Worm (Caenorhabditis elegans) whole organism, mixed stage, embryonic: ENCODE results near the gene C42D8.9.

Experiments used
- M03D4.4 ChIP-seq: sonication (generic microtip); optimal IDR thresholded peaks from 2 replicates; lab custom pipeline; 2017; ENCODE audit warnings: mild to moderate bottlenecking, missing genetic modification characterization, missing compliant biosample characterization
- bed-3 ChIP-seq: fragments of 200-800 bp; sonication (Bioruptor generic); optimal IDR thresholded peaks from 3 replicates; lab custom pipeline; 2018; ENCODE audit warnings: mild to moderate bottlenecking, missing genetic modification characterization, moderate library complexity, missing compliant biosample characterization
- blmp-1 ChIP-seq: fragments of 150-350 bp; optimal IDR thresholded peaks from 2 replicates; lab custom pipeline; 2014; ENCODE audit warnings: missing biosample characterization, missing genetic modification characterization
- ceh-39 ChIP-seq: fragments of 150-350 bp; optimal IDR thresholded peaks from 2 replicates; lab custom pipeline; 2014; ENCODE audit warnings: missing biosample characterization, missing genetic modification characterization
- ceh-43 ChIP-seq: fragments of 200-800 bp; sonication (Bioruptor generic); optimal IDR thresholded peaks from 2 replicates; lab custom pipeline; 2018; ENCODE audit warnings: mild to moderate bottlenecking, missing genetic modification characterization, moderate library complexity, missing compliant biosample characterization
- ceh-83 ChIP-seq: fragments of 200-800 bp; sonication (Bioruptor generic); optimal IDR thresholded peaks from 2 replicates; lab custom pipeline; 2018; ENCODE audit warnings: mild to moderate bottlenecking, missing genetic modification characterization, missing compliant biosample characterization
- ces-1 ChIP-seq: fragments of 150-350 bp; optimal IDR thresholded peaks from 2 replicates; lab custom pipeline; 2014; ENCODE audit warnings: missing biosample characterization, missing genetic modification reagents, missing genetic modification characterization
- cnd-1 ChIP-seq: fragments of 200-800 bp; sonication (Bioruptor generic); optimal IDR thresholded peaks from 2 replicates; lab custom pipeline; 2018; ENCODE audit warnings: mild to moderate bottlenecking, missing genetic modification characterization, missing compliant biosample characterization
- drap-1 ChIP-seq: fragments of 200-800 bp; sonication (Bioruptor generic); optimal IDR thresholded peaks from 3 replicates; lab custom pipeline; 2018; ENCODE audit warnings: mild to moderate bottlenecking, missing genetic modification characterization, missing compliant biosample characterization
- elt-1 ChIP-seq: sonication (generic microtip); optimal IDR thresholded peaks from 2 replicates; lab custom pipeline; 2017; ENCODE audit warnings: missing genetic modification characterization, mild to moderate bottlenecking, missing compliant biosample characterization, antibody characterized with exemption, moderate library complexity, borderline replicate concordance; ENCODE audit not compliant: insufficient read depth
- elt-3 ChIP-seq: fragments of 150-350 bp; optimal IDR thresholded peaks from 2 replicates; lab custom pipeline; 2014; ENCODE audit warnings: missing biosample characterization, missing genetic modification characterization
- flh-1 ChIP-seq: fragments of 200-800 bp; sonication (Bioruptor generic); optimal IDR thresholded peaks from 2 replicates; lab custom pipeline; 2018; ENCODE audit warnings: mild to moderate bottlenecking, missing genetic modification characterization, moderate library complexity, missing compliant biosample characterization
- ham-2 ChIP-seq: fragments of 200-800 bp; sonication (Bioruptor generic); optimal IDR thresholded peaks from 2 replicates; lab custom pipeline; 2018; ENCODE audit warnings: mild to moderate bottlenecking, missing genetic modification characterization, missing compliant biosample characterization
- hlh-1 ChIP-seq: fragments of 150-350 bp; optimal IDR thresholded peaks from 2 replicates; lab custom pipeline; 2014; ENCODE audit warnings: missing biosample characterization, missing genetic modification reagents, missing genetic modification characterization
- lin-13 ChIP-seq: fragments of 150-350 bp; optimal IDR thresholded peaks from 2 replicates; lab custom pipeline; 2014; ENCODE audit warnings: missing biosample characterization, missing genetic modification characterization
- lin-32 ChIP-seq: fragments of 200-800 bp; sonication (Bioruptor generic); optimal IDR thresholded peaks from 2 replicates; lab custom pipeline; 2018; ENCODE audit warnings: mild to moderate bottlenecking, missing genetic modification characterization, missing compliant biosample characterization
- lsy-2 ChIP-seq: fragments of 150-350 bp; optimal IDR thresholded peaks from 2 replicates; lab custom pipeline; 2014; ENCODE audit warnings: missing biosample characterization, missing genetic modification characterization
- mab-5 ChIP-seq: fragments of 150-350 bp; optimal IDR thresholded peaks from 2 replicates; lab custom pipeline; 2014; ENCODE audit warnings: missing biosample characterization, missing genetic modification characterization
- mep-1 ChIP-seq: fragments of 150-350 bp; optimal IDR thresholded peaks from 2 replicates; lab custom pipeline; 2017; ENCODE audit warnings: missing biosample characterization, missing genetic modification reagents, missing genetic modification characterization, inconsistent platforms
- mls-2 ChIP-seq: sonication (generic microtip); optimal IDR thresholded peaks from 2 replicates; lab custom pipeline; 2016; ENCODE audit warnings: mild to moderate bottlenecking, missing genetic modification characterization, moderate library complexity, missing compliant biosample characterization
- nhr-12 ChIP-seq: fragments of 150-350 bp; optimal IDR thresholded peaks from 2 replicates; lab custom pipeline; 2014; ENCODE audit warnings: missing biosample characterization, missing genetic modification characterization
- nhr-2 ChIP-seq: fragments of 150-350 bp; optimal IDR thresholded peaks from 2 replicates; lab custom pipeline; 2014; ENCODE audit warnings: missing biosample characterization, missing genetic modification characterization
- nhr-237 ChIP-seq: fragments of 150-350 bp; optimal IDR thresholded peaks from 2 replicates; lab custom pipeline; 2014; ENCODE audit warnings: missing biosample characterization, missing genetic modification characterization
- nhr-28 ChIP-seq: fragments of 150-350 bp; optimal IDR thresholded peaks from 2 replicates; lab custom pipeline; 2014; ENCODE audit warnings: missing biosample characterization, missing genetic modification characterization
- nhr-76 ChIP-seq: sonication (generic microtip); optimal IDR thresholded peaks from 2 replicates; lab custom pipeline; 2017; ENCODE audit warnings: missing biosample characterization, missing genetic modification characterization
- pha-4 ChIP-seq: fragments of 150-350 bp; optimal IDR thresholded peaks from 2 replicates; lab custom pipeline; 2018; ENCODE audit warnings: missing biosample characterization, missing genetic modification reagents, missing genetic modification characterization
- snpc-4 ChIP-seq: fragments of 150-350 bp; optimal IDR thresholded peaks from 2 replicates; lab custom pipeline; 2014; ENCODE audit warnings: missing biosample characterization, missing genetic modification characterization
- sptf-1 ChIP-seq: sonication (generic microtip); optimal IDR thresholded peaks from 2 replicates; lab custom pipeline; 2017; ENCODE audit warnings: mild to moderate bottlenecking, missing genetic modification characterization, moderate library complexity, missing compliant biosample characterization
- tbx-8 ChIP-seq: fragments of 200-800 bp; sonication (Bioruptor generic); optimal IDR thresholded peaks from 2 replicates; lab custom pipeline; 2018; ENCODE audit warnings: mild to moderate bottlenecking, missing genetic modification characterization, moderate library complexity, missing compliant biosample characterization
- unc-120 ChIP-seq: sonication (generic microtip); optimal IDR thresholded peaks from 2 replicates; lab custom pipeline; 2017; ENCODE audit warnings: missing genetic modification characterization, missing compliant biosample characterization; ENCODE audit not compliant: poor library complexity, severe bottlenecking
- unc-39 ChIP-seq: fragments of 150-350 bp; optimal IDR thresholded peaks from 2 replicates; lab custom pipeline; 2014; ENCODE audit warnings: missing biosample characterization, missing genetic modification characterization
- unc-62 ChIP-seq: fragments of 150-350 bp; optimal IDR thresholded peaks from 2 replicates; lab custom pipeline; 2014; ENCODE audit warnings: missing biosample characterization, missing genetic modification reagents, missing genetic modification characterization
- zip-8 ChIP-seq: fragments of 150-350 bp; optimal IDR thresholded peaks from 2 replicates; lab custom pipeline; 2014; ENCODE audit warnings: missing biosample characterization, missing genetic modification characterization

The C42D8.9 gene

ce11 chrX:5106942-5107341, at the start of gene C42D8.9:
Gene C42D8.9 (minus strand): TSS chrX:5107042.
- no peak for TF ChIP-seq blmp-1 (tag; lab: Kevin White, UChicago)
- no peak for TF ChIP-seq nhr-237 (tag; lab: Kevin White, UChicago)
- no peak for TF ChIP-seq ham-2 (GFP tag; lab: Kevin White, UChicago)
- no peak for TF ChIP-seq mep-1 (tag; lab: Kevin White, UChicago)
- TF ChIP-seq bed-3 (GFP tag; lab: Kevin White, UChicago), result no peak
- TF ChIP-seq nhr-28, result no peak
- TF ChIP-seq nhr-12, result no peak
- TF ChIP-seq mab-5 (tag; lab: Kevin White, UChicago), result no peak
- TF ChIP-seq lin-13 (tag; lab: Kevin White, UChicago), result no peak
- TF ChIP-seq elt-1 (tag; lab: Kevin White, UChicago), result no peak
- no peak for TF ChIP-seq nhr-2
- no peak for TF ChIP-seq tbx-8 (GFP tag; lab: Kevin White, UChicago)
- no peak for TF ChIP-seq ceh-83 (GFP tag; lab: Kevin White, UChicago)
- no peak for TF ChIP-seq flh-1
- no peak for TF ChIP-seq drap-1 (GFP tag; lab: Kevin White, UChicago)
- TF ChIP-seq M03D4.4 (tag; lab: Kevin White, UChicago), result no peak
- no peak for TF ChIP-seq snpc-4
- no peak for TF ChIP-seq nhr-76
- TF ChIP-seq elt-3 (tag; lab: Kevin White, UChicago), result no peak
- TF ChIP-seq, all 35 proteins: peak for 0

- TF ChIP-seq cnd-1 (tag; lab: Kevin White, UChicago), result no peak
- no peak for TF ChIP-seq lsy-2 (tag; lab: Kevin White, UChicago)
- no peak for TF ChIP-seq lin-13 (tag; lab: Kevin White, UChicago)
- TF ChIP-seq unc-39 (tag; lab: Kevin White, UChicago), result no peak
- no peak for TF ChIP-seq nhr-12
- no peak for TF ChIP-seq ces-1 (GFP tag; lab: Kevin White, UChicago)
- TF ChIP-seq nhr-76, result no peak
- TF ChIP-seq mls-2 (tag; lab: Kevin White, UChicago), result no peak
- TF ChIP-seq unc-120 (tag; lab: Kevin White, UChicago), result no peak
- TF ChIP-seq sptf-1 (tag; lab: Kevin White, UChicago), result no peak
- TF ChIP-seq elt-1 (tag; lab: Kevin White, UChicago), result no peak
- no peak for TF ChIP-seq blmp-1 (tag; lab: Kevin White, UChicago)
- no peak for TF ChIP-seq unc-62 (GFP tag; lab: Kevin White, UChicago)
Observed at ce11 chrX:5154278-5154677, 47.4 kb upstream of the C42D8.9 start, which contains the start of gene C31H2.3. Gene C31H2.3 (minus strand): TSS chrX:5154378.

- TF ChIP-seq lin-32 (GFP tag; lab: Kevin White, UChicago), result no peak
- no peak for TF ChIP-seq zip-8
- no peak for TF ChIP-seq ham-2 (GFP tag; lab: Kevin White, UChicago)
- TF ChIP-seq elt-3 (tag; lab: Kevin White, UChicago), result no peak
- TF ChIP-seq mls-2 (tag; lab: Kevin White, UChicago), result no peak
- no peak for TF ChIP-seq nhr-28
- no peak for TF ChIP-seq pha-4 (tag; lab: Kevin White, UChicago)
- TF ChIP-seq, all 35 proteins: peak for 0
Observed at ce11 chrX:5152931-5153330, 46.1 kb upstream of the C42D8.9 start.

ce11 chrX:5151866-5152265, 45.0 kb upstream of the C42D8.9 start:
- TF ChIP-seq M03D4.4 (tag; lab: Kevin White, UChicago) (no peak), ces-1 (GFP tag; lab: Kevin White, UChicago) (no peak), mep-1 (tag; lab: Kevin White, UChicago) (no peak), sptf-1 (tag; lab: Kevin White, UChicago) (no peak), blmp-1 (tag; lab: Kevin White, UChicago) (no peak), ceh-39 (no peak), mab-5 (tag; lab: Kevin White, UChicago) (no peak), pha-4 (tag; lab: Kevin White, UChicago) (no peak), ceh-43 (no peak), nhr-2 (no peak), unc-39 (tag; lab: Kevin White, UChicago) (no peak), nhr-237 (tag; lab: Kevin White, UChicago) (no peak)
- TF ChIP-seq, all 35 proteins: peak for 0

ce11 chrX:5151403-5151802, 44.6 kb upstream of the C42D8.9 start:
- TF ChIP-seq nhr-237 (tag; lab: Kevin White, UChicago), result no peak
- TF ChIP-seq ceh-39, result no peak
- no peak for TF ChIP-seq unc-120 (tag; lab: Kevin White, UChicago)
- TF ChIP-seq ceh-83 (GFP tag; lab: Kevin White, UChicago), result no peak
- no peak for TF ChIP-seq cnd-1 (tag; lab: Kevin White, UChicago)
- no peak for TF ChIP-seq lin-13 (tag; lab: Kevin White, UChicago)
- no peak for TF ChIP-seq lsy-2 (tag; lab: Kevin White, UChicago)
- no peak for TF ChIP-seq tbx-8 (GFP tag; lab: Kevin White, UChicago)
- TF ChIP-seq flh-1, result no peak
- no peak for TF ChIP-seq unc-39 (tag; lab: Kevin White, UChicago)
- TF ChIP-seq hlh-1 (tag; lab: Kevin White, UChicago), result no peak
- TF ChIP-seq ces-1 (GFP tag; lab: Kevin White, UChicago), result no peak
- TF ChIP-seq mab-5 (tag; lab: Kevin White, UChicago), result no peak
- TF ChIP-seq bed-3 (GFP tag; lab: Kevin White, UChicago), result no peak
- TF ChIP-seq nhr-28, result no peak
- TF ChIP-seq snpc-4, result no peak
- TF ChIP-seq nhr-76, result no peak
- no peak for TF ChIP-seq sptf-1 (tag; lab: Kevin White, UChicago)
- no peak for TF ChIP-seq ham-2 (GFP tag; lab: Kevin White, UChicago)
